Fruit fly (Drosophila melanogaster) whole organism, adult: ENCODE results near the gene CG16989.

Experiments
- CG12768 ChIP-seq: fragments of 200-800 bp; sonication (Bioruptor generic); optimal IDR thresholded peaks from 2 replicates; lab custom pipeline; 2017; ENCODE audit warnings: missing biosample characterization, missing genetic modification characterization, mild to moderate bottlenecking, moderate library complexity, missing genetic modification reagents
- CG33017 ChIP-seq: fragments of 200-800 bp; sonication (Bioruptor generic); optimal IDR thresholded peaks from 2 replicates; lab custom pipeline; 2018; ENCODE audit warnings: missing biosample characterization, mild to moderate bottlenecking, missing genetic modification characterization, moderate library complexity
- CG5204 ChIP-seq: fragments of 200-800 bp; sonication (Bioruptor generic); optimal IDR thresholded peaks from 2 replicates; lab custom pipeline; 2016; ENCODE audit warnings: missing biosample characterization, missing genetic modification characterization
- CG7045 ChIP-seq: fragments of 200-800 bp; sonication (Bioruptor generic); optimal IDR thresholded peaks from 2 replicates; lab custom pipeline; 2017; ENCODE audit warnings: missing biosample characterization, mild to moderate bottlenecking, missing genetic modification characterization
- Clk ChIP-seq: fragments of 200-800 bp; sonication (Bioruptor generic); optimal IDR thresholded peaks from 2 replicates; lab custom pipeline; 2017; ENCODE audit warnings: missing biosample characterization, missing genetic modification characterization
- Crg-1 ChIP-seq: fragments of 200-800 bp; sonication (Bioruptor generic); optimal IDR thresholded peaks from 2 replicates; lab custom pipeline; 2016; ENCODE audit warnings: missing biosample characterization, missing genetic modification characterization
- bab1 ChIP-seq: fragments of 200-800 bp; sonication (Bioruptor generic); optimal IDR thresholded peaks from 3 replicates; lab custom pipeline; 2019; ENCODE audit warnings: missing biosample characterization, mild to moderate bottlenecking, missing genetic modification characterization, moderate library complexity
- kay ChIP-seq: fragments of 200-800 bp; sonication (Bioruptor generic); peaks from one replicate; lab custom pipeline; 2016; ENCODE audit warnings: missing biosample characterization, missing genetic modification characterization, borderline replicate concordance
- ovo ChIP-seq: fragments of 200-800 bp; sonication (Bioruptor generic); optimal IDR thresholded peaks from 2 replicates; lab custom pipeline; 2016; ENCODE audit warnings: missing biosample characterization, missing genetic modification characterization
- tj ChIP-seq: fragments of 200-800 bp; sonication (Bioruptor generic); optimal IDR thresholded peaks from 3 replicates; lab custom pipeline; 2017; ENCODE audit warnings: missing biosample characterization, mild to moderate bottlenecking, missing genetic modification characterization, moderate library complexity
- toe ChIP-seq: fragments of 200-800 bp; sonication (Bioruptor generic); optimal IDR thresholded peaks from 2 replicates; lab custom pipeline; 2016; ENCODE audit warnings: missing biosample characterization, missing genetic modification characterization

DNA sequence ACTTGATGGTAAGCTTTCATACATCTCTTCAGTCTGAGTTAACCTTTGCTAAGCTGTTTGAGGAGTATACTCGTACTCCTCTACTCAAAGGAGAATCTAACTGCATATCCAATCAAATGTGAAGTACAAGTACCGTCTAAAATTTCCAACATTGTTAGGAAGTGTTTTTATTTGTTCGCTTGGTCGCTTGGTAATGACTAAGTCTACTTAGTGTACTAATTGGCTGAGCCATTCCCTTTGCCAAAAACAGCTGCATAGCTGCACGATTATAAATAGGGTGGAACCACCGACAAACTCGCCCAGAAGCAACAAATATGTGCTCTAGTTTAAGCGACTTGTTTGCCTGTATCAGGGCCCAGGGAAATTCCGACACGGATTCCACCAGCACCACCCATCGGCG lies 51.6 kb downstream of the CG16989 start, which contains the start of gene CG14635:
- TF ChIP-seq Crg-1 (GFP tag; lab: Kevin White, UChicago), result no peak
- no peak for TF ChIP-seq CG7045 (GFP tag; lab: Kevin White, UChicago)
- TF ChIP-seq CG12768 (GFP tag; lab: Kevin White, UChicago), result no peak
- TF ChIP-seq CG5204 (GFP tag; lab: Kevin White, UChicago), result no peak
- no peak for TF ChIP-seq ovo
- TF ChIP-seq Clk (GFP tag; lab: Kevin White, UChicago), result no peak
- no peak for TF ChIP-seq kay (GFP tag; lab: Kevin White, UChicago)
- TF ChIP-seq bab1 (GFP tag; lab: Kevin White, UChicago), result no peak
- TF ChIP-seq toe, result no peak
- TF ChIP-seq CG33017 (tag; lab: Kevin White, UChicago), result no peak
- TF ChIP-seq tj (GFP tag; lab: Kevin White, UChicago), result no peak
